Fruit fly (Drosophila melanogaster): ENCODE measurements around the gene CG7920.

DNA sequence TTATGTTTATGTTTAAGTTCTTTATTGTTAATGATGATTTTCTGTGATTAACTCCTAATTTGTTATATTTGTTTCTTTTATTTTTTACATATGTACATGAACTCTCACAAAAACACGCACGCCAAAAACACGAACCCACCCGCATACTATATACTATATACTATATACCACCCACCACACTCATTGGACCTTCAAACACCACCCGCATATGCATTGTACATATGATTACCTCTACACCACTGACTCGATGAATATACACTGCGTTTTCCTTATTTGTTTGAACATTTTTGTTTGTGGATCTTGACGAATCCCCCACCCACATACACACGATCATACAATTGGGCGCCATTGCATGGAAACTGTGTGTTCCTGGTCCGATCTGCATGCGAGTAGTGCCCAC, 17.2 kb upstream of the CG7920 start:
- TF ChIP-seq Abd-B (GFP tag; optimal IDR thresholded peaks at IDR 0.05): no peak
- TF ChIP-seq br (GFP tag; optimal IDR thresholded peaks at IDR 0.05): no peak
- no peak for TF ChIP-seq ey (GFP tag; optimal IDR thresholded peaks at IDR 0.05)
- TF ChIP-seq Hr78 (GFP tag; optimal IDR thresholded peaks at IDR 0.05): no peak
- TF ChIP-seq Myc (optimal IDR thresholded peaks at IDR 0.05): no peak
- TF ChIP-seq dmrt93B (GFP tag; optimal IDR thresholded peaks at IDR 0.05): no peak
- TF ChIP-seq Vsx2 (GFP tag; optimal IDR thresholded peaks at IDR 0.05; ENCODE audit: partially characterized antibody): no peak

All from whole organism, wandering third instar larva.